Worm (Caenorhabditis elegans): Measurements from ENCODE around the gene H37A05.2.

DNA sequence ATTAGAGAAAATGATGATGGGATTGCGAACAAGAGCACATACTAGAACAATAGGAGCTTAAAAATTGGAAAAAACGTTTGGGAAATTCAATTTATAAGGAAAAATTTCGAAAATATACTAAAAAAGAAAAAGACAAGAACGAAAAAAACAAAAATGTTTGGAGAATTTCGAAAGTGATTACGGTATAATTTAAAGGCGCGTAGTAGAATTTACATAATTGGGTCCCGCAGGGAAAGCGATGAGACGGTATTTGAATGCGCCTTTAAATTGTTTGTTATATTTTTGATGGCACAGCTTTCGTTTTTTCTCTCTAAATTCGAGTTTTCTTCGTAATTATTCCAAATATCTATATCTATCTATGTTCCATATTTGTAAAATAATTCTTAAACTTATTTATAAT lies 26.1 kb upstream of the H37A05.2 start:
- no peak for TF ChIP-seq peb-1 (tag; optimal IDR thresholded peaks at IDR 0.05)
- no peak for TF ChIP-seq lsy-2 (tag; optimal IDR thresholded peaks at IDR 0.05)
- TF ChIP-seq nhr-23 (tag; optimal IDR thresholded peaks at IDR 0.05), result no peak
- no peak for TF ChIP-seq ceh-82 (tag; optimal IDR thresholded peaks at IDR 0.05)
- TF ChIP-seq snpc-4 (tag; optimal IDR thresholded peaks at IDR 0.05), result no peak
- no peak for TF ChIP-seq nhr-11 (tag; optimal IDR thresholded peaks at IDR 0.05)
- no peak for TF ChIP-seq ZK546.5 (tag; optimal IDR thresholded peaks at IDR 0.05)
- no peak for TF ChIP-seq lin-11 (tag; optimal IDR thresholded peaks at IDR 0.05)
- TF ChIP-seq skn-1 (tag; optimal IDR thresholded peaks at IDR 0.05), result no peak
- TF ChIP-seq fos-1 (tag; optimal IDR thresholded peaks at IDR 0.05), result no peak
